Worm (Caenorhabditis elegans) whole organism, L2 larva: ENCODE measurements around the gene C49A9.4.

Experiments
- alr-1 ChIP-seq: fragments of 150-350 bp; optimal IDR thresholded peaks from 2 replicates; lab custom pipeline; 2014; ENCODE audit warnings: missing biosample characterization, missing genetic modification characterization
- ceh-16 ChIP-seq: fragments of 150-350 bp; optimal IDR thresholded peaks from 2 replicates; lab custom pipeline; 2014; ENCODE audit warnings: missing biosample characterization, missing genetic modification characterization
- elt-3 ChIP-seq: sonication (generic microtip); optimal IDR thresholded peaks from 2 replicates; lab custom pipeline; 2017; ENCODE audit warnings: missing biosample characterization, missing genetic modification characterization
- fos-1 ChIP-seq: fragments of 150-350 bp; optimal IDR thresholded peaks from 2 replicates; lab custom pipeline; 2014; ENCODE audit warnings: missing biosample characterization, missing genetic modification characterization
- gmeb-1 ChIP-seq: fragments of 150-350 bp; optimal IDR thresholded peaks from 2 replicates; lab custom pipeline; 2014; ENCODE audit warnings: missing biosample characterization, missing genetic modification characterization
- lin-39 ChIP-seq: fragments of 150-350 bp; optimal IDR thresholded peaks from 2 replicates; lab custom pipeline; 2014; ENCODE audit warnings: missing biosample characterization, missing genetic modification reagents, missing genetic modification characterization
- nhr-10 ChIP-seq: sonication (generic microtip); optimal IDR thresholded peaks from 2 replicates; lab custom pipeline; 2017; ENCODE audit warnings: missing biosample characterization, missing genetic modification characterization
- nhr-129 ChIP-seq: fragments of 150-350 bp; optimal IDR thresholded peaks from 2 replicates; lab custom pipeline; 2014; ENCODE audit warnings: missing biosample characterization, missing genetic modification characterization
- nhr-23 ChIP-seq: fragments of 150-350 bp; optimal IDR thresholded peaks from 2 replicates; lab custom pipeline; 2014; ENCODE audit warnings: missing biosample characterization, missing genetic modification reagents, missing genetic modification characterization
- nhr-25 ChIP-seq: fragments of 150-350 bp; sonication (generic microtip); optimal IDR thresholded peaks from 3 replicates; lab custom pipeline; 2014; ENCODE audit warnings: missing biosample characterization, missing genetic modification characterization
- nhr-6 ChIP-seq: fragments of 150-350 bp; optimal IDR thresholded peaks from 2 replicates; lab custom pipeline; 2014; ENCODE audit warnings: missing biosample characterization, missing genetic modification characterization
- peb-1 ChIP-seq: fragments of 150-350 bp; optimal IDR thresholded peaks from 2 replicates; lab custom pipeline; 2014; ENCODE audit warnings: missing biosample characterization, missing genetic modification characterization
- sma-3 ChIP-seq: sonication (generic microtip); optimal IDR thresholded peaks from 2 replicates; lab custom pipeline; 2016; ENCODE audit warnings: missing genetic modification reagents, missing genetic modification characterization, missing compliant biosample characterization

Gene C49A9.4

DNA sequence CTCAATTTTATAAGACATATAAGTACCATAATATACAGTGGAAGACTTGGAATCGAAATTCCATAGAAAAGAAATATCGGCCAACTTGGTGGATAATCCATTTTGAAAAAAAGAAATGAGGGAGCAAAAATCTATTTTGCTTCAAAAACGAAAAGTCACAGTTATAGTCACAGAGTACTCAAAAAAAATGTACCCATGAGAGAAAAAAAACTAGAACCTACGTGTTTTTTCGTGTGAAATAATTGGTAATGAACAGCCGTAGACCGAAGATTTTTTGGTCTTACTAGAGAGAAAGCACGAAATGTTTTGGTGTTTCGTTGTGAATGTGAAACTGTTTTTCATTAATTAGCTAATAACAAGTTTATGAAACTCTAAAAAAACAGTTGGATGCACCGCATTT, 49.9 kb downstream of the C49A9.4 start, which contains the start of gene srv-30:
srv-30 (minus strand) TSS at position 101 of the 400 bp plus-strand sequence.
- no peak for TF ChIP-seq nhr-25 (tag; lab: Kevin White, UChicago)
- no peak for TF ChIP-seq elt-3
- no peak for TF ChIP-seq gmeb-1
- TF ChIP-seq nhr-23 (tag; lab: Kevin White, UChicago), result no peak
- no peak for TF ChIP-seq fos-1
- no peak for TF ChIP-seq lin-39
- no peak for TF ChIP-seq nhr-129 (tag; lab: Kevin White, UChicago)
- TF ChIP-seq nhr-6 (tag; lab: Kevin White, UChicago), result no peak
- TF ChIP-seq alr-1 (tag; lab: Kevin White, UChicago), result no peak
- no peak for TF ChIP-seq ceh-16 (tag; lab: Kevin White, UChicago)
- TF ChIP-seq nhr-10, result no peak
- TF ChIP-seq peb-1 (tag; lab: Kevin White, UChicago), result no peak
- TF ChIP-seq sma-3, result no peak
